Fruit fly (Drosophila melanogaster) whole organism, embryonic: ENCODE measurements around the gene AOX1.

Experiments
- Abd-B ChIP-seq: fragments of 200-800 bp; sonication (Bioruptor generic); optimal IDR thresholded peaks from 2 replicates; lab custom pipeline; 2018; ENCODE audit warnings: missing biosample characterization, mild to moderate bottlenecking, missing genetic modification characterization, moderate library complexity
- CG10209 ChIP-seq: fragments of 200-800 bp; sonication (Bioruptor generic); optimal IDR thresholded peaks from 3 replicates; lab custom pipeline; 2017; ENCODE audit warnings: missing biosample characterization, mild to moderate bottlenecking, missing genetic modification characterization, missing genetic modification reagents
- CG10274 ChIP-seq: fragments of 200-800 bp; sonication (Bioruptor generic); optimal IDR thresholded peaks from 3 replicates; lab custom pipeline; 2017; ENCODE audit warnings: missing biosample characterization, mild to moderate bottlenecking, missing genetic modification characterization
- CG10979 ChIP-seq: fragments of 200-800 bp; sonication (Bioruptor generic); optimal IDR thresholded peaks from 2 replicates; lab custom pipeline; 2018; ENCODE audit warnings: missing biosample characterization, mild to moderate bottlenecking, missing genetic modification characterization, moderate library complexity
- CG11504 ChIP-seq: fragments of 200-800 bp; sonication (Bioruptor generic); optimal IDR thresholded peaks from 3 replicates; lab custom pipeline; 2019; ENCODE audit warnings: missing biosample characterization, mild to moderate bottlenecking, missing genetic modification characterization, moderate library complexity
- CG12236 ChIP-seq: fragments of 200-800 bp; sonication (Bioruptor generic); optimal IDR thresholded peaks from 2 replicates; lab custom pipeline; 2016; ENCODE audit warnings: missing biosample characterization, missing genetic modification characterization
- CG14050 ChIP-seq: fragments of 200-800 bp; sonication (Bioruptor generic); IDR thresholded peaks from 3 replicates; pipeline ENCODE4 v1.3.6; 2022; ENCODE audit warnings: missing biosample characterization, missing genetic modification characterization
- CG14441 ChIP-seq: fragments of 200-800 bp; sonication (Bioruptor generic); IDR thresholded peaks from 2 replicates; pipeline ENCODE4 v1.3.6; 2022; ENCODE audit warnings: missing biosample characterization, missing genetic modification characterization
- CG1529 ChIP-seq: fragments of 200-800 bp; sonication (Bioruptor generic); optimal IDR thresholded peaks from 3 replicates; lab custom pipeline; 2018; ENCODE audit warnings: missing biosample characterization, missing genetic modification characterization
- CG15696 ChIP-seq: fragments of 200-800 bp; sonication (Bioruptor generic); optimal IDR thresholded peaks from 2 replicates; lab custom pipeline; 2019; ENCODE audit warnings: missing biosample characterization, mild to moderate bottlenecking, missing genetic modification characterization, moderate library complexity
- CG17802 ChIP-seq: fragments of 200-800 bp; sonication (Bioruptor generic); optimal IDR thresholded peaks from 2 replicates; lab custom pipeline; 2018; ENCODE audit warnings: missing biosample characterization, mild to moderate bottlenecking, missing genetic modification characterization, moderate library complexity
- CG18619 ChIP-seq: fragments of 200-800 bp; sonication (Bioruptor generic); optimal IDR thresholded peaks from 3 replicates; lab custom pipeline; 2017; ENCODE audit warnings: missing biosample characterization, mild to moderate bottlenecking, missing genetic modification characterization
- CG2120 ChIP-seq: fragments of 200-800 bp; sonication (Bioruptor generic); optimal IDR thresholded peaks from 3 replicates; lab custom pipeline; 2016; ENCODE audit warnings: missing biosample characterization, missing genetic modification characterization
- CG2875 ChIP-seq: fragments of 200-800 bp; sonication (Bioruptor generic); optimal IDR thresholded peaks from 2 replicates; lab custom pipeline; 2017; ENCODE audit warnings: missing biosample characterization, mild to moderate bottlenecking, missing genetic modification characterization, missing genetic modification reagents
- CG3995 ChIP-seq: fragments of 200-800 bp; sonication (Bioruptor generic); optimal IDR thresholded peaks from 3 replicates; lab custom pipeline; 2016; ENCODE audit warnings: missing biosample characterization, missing genetic modification characterization
- CG4328 ChIP-seq: fragments of 200-800 bp; sonication (Bioruptor generic); optimal IDR thresholded peaks from 3 replicates; lab custom pipeline; 2017; ENCODE audit warnings: missing biosample characterization, missing genetic modification reagents, missing genetic modification characterization
- CG6813 ChIP-seq: fragments of 200-800 bp; sonication (Bioruptor generic); optimal IDR thresholded peaks from 2 replicates; lab custom pipeline; 2017; ENCODE audit warnings: missing biosample characterization, missing genetic modification characterization, mild to moderate bottlenecking, moderate library complexity, missing genetic modification reagents
- CG7271 ChIP-seq: fragments of 200-800 bp; sonication (Bioruptor generic); optimal IDR thresholded peaks from 2 replicates; lab custom pipeline; 2018; ENCODE audit warnings: missing biosample characterization, mild to moderate bottlenecking, missing genetic modification characterization, moderate library complexity
- CG7928 ChIP-seq: fragments of 200-800 bp; sonication (Bioruptor generic); optimal IDR thresholded peaks from 2 replicates; lab custom pipeline; 2017; ENCODE audit warnings: missing biosample characterization, mild to moderate bottlenecking, missing genetic modification characterization
- CG9797 ChIP-seq: fragments of 200-800 bp; sonication (Bioruptor generic); optimal IDR thresholded peaks from 3 replicates; lab custom pipeline; 2018; ENCODE audit warnings: missing biosample characterization, mild to moderate bottlenecking, missing genetic modification characterization
- CG9932 ChIP-seq: fragments of 200-800 bp; sonication (Bioruptor generic); IDR thresholded peaks from 2 replicates; pipeline ENCODE4 v1.3.6; 2022; ENCODE audit warnings: missing biosample characterization, missing genetic modification characterization
- Dp ChIP-seq: fragments of 200-800 bp; sonication (Bioruptor generic); optimal IDR thresholded peaks from 2 replicates; lab custom pipeline; 2018; ENCODE audit warnings: missing biosample characterization, mild to moderate bottlenecking, missing genetic modification characterization, moderate library complexity
- Fer2 ChIP-seq: fragments of 200-800 bp; sonication (Bioruptor generic); optimal IDR thresholded peaks from 2 replicates; lab custom pipeline; 2018; ENCODE audit warnings: missing biosample characterization, mild to moderate bottlenecking, missing genetic modification characterization, moderate library complexity
- HLH4C ChIP-seq: fragments of 200-800 bp; sonication (Bioruptor generic); IDR thresholded peaks from 3 replicates; pipeline ENCODE4 v1.3.6; 2022; ENCODE audit warnings: missing biosample characterization, missing genetic modification characterization; ENCODE audit not compliant: partially characterized antibody
- Lhr ChIP-seq: fragments of 200-800 bp; sonication (Bioruptor generic); optimal IDR thresholded peaks from 3 replicates; lab custom pipeline; 2017; ENCODE audit warnings: mild to moderate bottlenecking, missing biosample characterization, missing genetic modification reagents, missing genetic modification characterization
- Rfx ChIP-seq: fragments of 200-800 bp; sonication (Bioruptor generic); IDR thresholded peaks from 2 replicates; pipeline ENCODE4 v1.3.6; 2022; ENCODE audit warnings: missing biosample characterization, missing genetic modification characterization
- Six4 ChIP-seq: fragments of 200-800 bp; sonication (Bioruptor generic); optimal IDR thresholded peaks from 2 replicates; lab custom pipeline; 2016; ENCODE audit warnings: missing biosample characterization, missing genetic modification characterization
- Sox100B ChIP-seq: fragments of 200-800 bp; sonication (Bioruptor generic); optimal IDR thresholded peaks from 3 replicates; lab custom pipeline; 2018; ENCODE audit warnings: missing biosample characterization, mild to moderate bottlenecking, missing genetic modification characterization
- abd-A ChIP-seq: fragments of 200-800 bp; sonication (Bioruptor generic); optimal IDR thresholded peaks from 3 replicates; lab custom pipeline; 2019; ENCODE audit warnings: missing biosample characterization, mild to moderate bottlenecking, missing genetic modification characterization, moderate library complexity
- ac ChIP-seq: fragments of 200-800 bp; sonication (Bioruptor generic); optimal IDR thresholded peaks from 3 replicates; lab custom pipeline; 2017; ENCODE audit warnings: missing biosample characterization, mild to moderate bottlenecking, missing genetic modification characterization
- ci ChIP-seq: fragments of 200-800 bp; sonication (Bioruptor generic); IDR thresholded peaks from 3 replicates; pipeline ENCODE4 v1.3.6; 2022; ENCODE audit warnings: missing biosample characterization, missing genetic modification characterization
- crc ChIP-seq: fragments of 200-800 bp; sonication (Bioruptor generic); optimal IDR thresholded peaks from 2 replicates; lab custom pipeline; 2016; ENCODE audit warnings: missing biosample characterization, missing genetic modification characterization
- crol ChIP-seq: fragments of 200-800 bp; sonication (Bioruptor generic); IDR thresholded peaks from 2 replicates; pipeline ENCODE4 v1.3.6; 2022; ENCODE audit warnings: missing biosample characterization, missing genetic modification characterization
- crp ChIP-seq, 2 experiments: fragments of 200-800 bp; sonication (Bioruptor generic); optimal IDR thresholded peaks; 2 replicates in 1 of 2; 3 replicates in 1 of 2; lab custom pipeline; 2017; ENCODE audit warnings: missing biosample characterization in 2 of 2, missing genetic modification characterization in 2 of 2, mild to moderate bottlenecking in 1 of 2, moderate library complexity in 1 of 2
- dmrt11E ChIP-seq: fragments of 200-800 bp; sonication (Bioruptor generic); optimal IDR thresholded peaks from 3 replicates; lab custom pipeline; 2018; ENCODE audit warnings: missing biosample characterization, mild to moderate bottlenecking, missing genetic modification characterization, moderate library complexity
- en ChIP-seq: fragments of 200-800 bp; sonication (Bioruptor generic); optimal IDR thresholded peaks from 2 replicates; lab custom pipeline; 2016; ENCODE audit warnings: missing biosample characterization, missing genetic modification characterization
- esg ChIP-seq: fragments of 200-800 bp; sonication (Bioruptor generic); conservative IDR thresholded peaks from 2 replicates; pipeline ENCODE4 v1.3.6; 2022; ENCODE audit warnings: missing biosample characterization, missing genetic modification characterization
- ftz-f1 ChIP-seq: fragments of 200-800 bp; sonication (Bioruptor generic); optimal IDR thresholded peaks from 2 replicates; lab custom pipeline; 2016; ENCODE audit warnings: missing biosample characterization, missing genetic modification characterization
- knrl ChIP-seq: fragments of 200-800 bp; sonication (Bioruptor generic); IDR thresholded peaks from 3 replicates; pipeline ENCODE4 v1.3.6; 2022; ENCODE audit warnings: missing biosample characterization, missing genetic modification characterization; ENCODE audit not compliant: partially characterized antibody
- lbe ChIP-seq: fragments of 200-800 bp; sonication (Bioruptor generic); optimal IDR thresholded peaks from 2 replicates; lab custom pipeline; 2016; ENCODE audit warnings: missing biosample characterization, mild to moderate bottlenecking, missing genetic modification characterization
- pho ChIP-seq: fragments of 200-800 bp; sonication (Bioruptor generic); optimal IDR thresholded peaks from 2 replicates; lab custom pipeline; 2016; ENCODE audit warnings: missing biosample characterization, missing genetic modification characterization
- phol ChIP-seq: fragments of 200-800 bp; sonication (Bioruptor generic); optimal IDR thresholded peaks from 3 replicates; lab custom pipeline; 2018; ENCODE audit warnings: missing biosample characterization, mild to moderate bottlenecking, missing genetic modification characterization, moderate library complexity
- row ChIP-seq: fragments of 200-800 bp; sonication (Bioruptor generic); IDR thresholded peaks from 3 replicates; pipeline ENCODE4 v1.3.6; 2022; ENCODE audit warnings: missing biosample characterization, missing genetic modification characterization
- scrt ChIP-seq: fragments of 200-800 bp; sonication (Bioruptor generic); optimal IDR thresholded peaks from 2 replicates; lab custom pipeline; 2018; ENCODE audit warnings: missing biosample characterization, mild to moderate bottlenecking, missing genetic modification characterization, moderate library complexity
- sima ChIP-seq: fragments of 200-800 bp; sonication (Bioruptor generic); optimal IDR thresholded peaks from 2 replicates; lab custom pipeline; 2016; ENCODE audit warnings: missing biosample characterization, missing genetic modification characterization
- slbo ChIP-seq: fragments of 200-800 bp; sonication (Bioruptor generic); IDR thresholded peaks from 2 replicates; pipeline ENCODE4 v1.3.6; 2022; ENCODE audit warnings: missing biosample characterization, missing genetic modification characterization
- tio ChIP-seq: fragments of 200-800 bp; sonication (Bioruptor generic); optimal IDR thresholded peaks from 2 replicates; lab custom pipeline; 2017; ENCODE audit warnings: missing biosample characterization, missing genetic modification characterization, inconsistent platforms
- ttk ChIP-seq: fragments of 200-800 bp; sonication (Bioruptor generic); IDR thresholded peaks from 2 replicates; pipeline ENCODE4 v2.1.2; 2022; ENCODE audit warnings: missing biosample characterization, missing genetic modification characterization
- vfl ChIP-seq: fragments of 200-800 bp; sonication (Bioruptor generic); optimal IDR thresholded peaks from 2 replicates; lab custom pipeline; 2016; ENCODE audit warnings: missing biosample characterization, missing genetic modification characterization

The AOX1 gene

DNA sequence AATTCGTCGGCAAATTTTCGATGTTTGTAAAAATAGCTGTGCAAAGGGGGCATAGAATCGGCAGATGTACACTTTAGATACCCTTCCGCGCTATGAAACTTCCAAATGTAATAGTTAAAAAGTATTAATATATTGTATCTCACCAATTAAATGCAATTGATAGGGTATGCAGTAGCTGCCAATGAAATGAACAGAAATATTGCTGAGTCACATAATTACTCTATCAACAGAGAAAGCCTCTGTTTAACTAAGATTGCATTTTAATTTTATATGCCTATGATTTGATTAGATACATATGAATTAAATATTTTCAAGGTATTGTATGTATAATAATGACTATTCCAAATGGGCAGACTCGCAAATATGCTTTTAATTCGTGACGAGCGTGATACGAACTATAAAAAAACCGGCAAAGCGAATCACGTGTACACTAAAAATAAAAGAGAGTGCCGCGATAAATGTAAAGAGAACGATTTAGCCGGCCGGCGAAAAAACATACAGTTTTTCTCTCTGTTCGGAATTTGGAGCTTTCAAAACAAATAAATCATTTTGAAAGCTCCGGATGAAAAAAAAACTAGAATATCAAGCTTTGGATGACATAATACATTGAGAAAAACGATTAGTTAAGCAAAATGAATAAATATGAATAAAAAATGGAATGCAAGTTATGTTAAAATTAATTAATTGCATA is 10.9 kb upstream of the AOX1 start, which contains the start of gene AOX3 (continued):
- TF ChIP-seq CG10209 (GFP tag; lab: Kevin White, UChicago) (peak; percentile 37), CG9932 (peak; percentile 61), sima (GFP tag; lab: Kevin White, UChicago) (no peak), Rfx (GFP tag; lab: Robert Waterston, UW) (peak; percentile 44; the same call in 1 of the 2 replicates), CG14050 (GFP tag; lab: Robert Waterston, UW) (no peak), crol (GFP tag; lab: Robert Waterston, UW) (no peak), crc (no peak), vfl (peak; percentile 8), CG10979 (no peak), dmrt11E (tag; lab: Kevin White, UChicago) (no peak), knrl (no peak), CG14441 (GFP tag; lab: Robert Waterston, UW) (no peak), Fer2 (no peak), CG12236 (GFP tag; lab: Kevin White, UChicago) (no peak), lbe (GFP tag; lab: Kevin White, UChicago) (peak; percentile 45), row (GFP tag; lab: Robert Waterston, UW) (peak; percentile 62), CG1529 (no peak), Abd-B (GFP tag; lab: Kevin White, UChicago) (peak; percentile 13), CG9797 (GFP tag; lab: Kevin White, UChicago) (no peak), CG10274 (GFP tag; lab: Kevin White, UChicago) (peak; percentile 90), CG17802 (tag; lab: Kevin White, UChicago) (no peak), HLH4C (GFP tag; lab: Robert Waterston, UW) (no peak), CG2875 (GFP tag; lab: Kevin White, UChicago) (no peak), CG7928 (GFP tag; lab: Kevin White, UChicago) (no peak), ac (GFP tag; lab: Kevin White, UChicago) (no peak), Six4 (GFP tag; lab: Kevin White, UChicago) (no peak), en (no peak), CG6813 (no peak), CG4328 (GFP tag; lab: Kevin White, UChicago) (no peak), slbo (peak; percentile 68), pho (GFP tag; lab: Kevin White, UChicago) (peak; percentile 8), scrt (no peak), Sox100B (GFP tag; lab: Kevin White, UChicago) (no peak), Lhr (GFP tag; lab: Kevin White, UChicago) (no peak), crp (GFP tag; optimal IDR thresholded peaks at IDR 0.05; lab: Kevin White, UChicago) (no peak), tio (no peak), ftz-f1 (GFP tag; lab: Kevin White, UChicago) (no peak), CG3995 (GFP tag; lab: Kevin White, UChicago) (peak; percentile 48), CG7271 (tag; lab: Kevin White, UChicago) (no peak), CG2120 (peak; percentile 61), phol (no peak), CG15696 (no peak), Dp (no peak), CG18619 (GFP tag; lab: Kevin White, UChicago) (no peak), CG11504 (peak; percentile 14), esg (GFP tag; lab: Robert Waterston, UW) (0 out of 2 replicates have a peak, but pooled peaks have one; percentile 21), ci (GFP tag; lab: Robert Waterston, UW) (no peak), ttk (GFP tag; lab: Robert Waterston, UW) (no peak), abd-A (tag; lab: Kevin White, UChicago) (no peak)
